Fruit fly (Drosophila melanogaster): ENCODE measurements around the gene Ir76a.

dm6 chr3L:19813075-19813903 lies 14.2 kb downstream of the Ir76a start, which contains the start of gene Cyp305a1:
- no peak for TF ChIP-seq CG9705 (GFP tag; optimal IDR thresholded peaks at IDR 0.05)
- no peak for TF ChIP-seq OdsH (GFP tag; optimal IDR thresholded peaks at IDR 0.05)
- TF ChIP-seq tai (GFP tag; optimal IDR thresholded peaks at IDR 0.05), result no peak
- TF ChIP-seq h (GFP tag; optimal IDR thresholded peaks at IDR 0.05), result no peak
- no peak for TF ChIP-seq Sp1 (GFP tag; optimal IDR thresholded peaks at IDR 0.05)
- TF ChIP-seq lola (GFP tag; optimal IDR thresholded peaks at IDR 0.05), result no peak
- no peak for TF ChIP-seq Abd-B (GFP tag; optimal IDR thresholded peaks at IDR 0.05)
- no peak for TF ChIP-seq rgr (GFP tag; optimal IDR thresholded peaks at IDR 0.05)
- TF ChIP-seq Hnf4 (GFP tag; optimal IDR thresholded peaks at IDR 0.05), result no peak
- TF ChIP-seq foxo (GFP tag; optimal IDR thresholded peaks at IDR 0.05), result no peak
- no peak for TF ChIP-seq psq (GFP tag; optimal IDR thresholded peaks at IDR 0.05)
- TF ChIP-seq fru (GFP tag; optimal IDR thresholded peaks at IDR 0.05), result no peak
- no peak for TF ChIP-seq CG32264 (GFP tag; optimal IDR thresholded peaks at IDR 0.05)

Measured in whole organism, wandering third instar larva.